Worm (Caenorhabditis elegans) whole organism, L4/young adult: ENCODE results near the gene hacd-1.

Experiments
- W03F9.2 ChIP-seq: fragments of 150-350 bp; optimal IDR thresholded peaks from 2 replicates; lab custom pipeline; 2014; ENCODE audit warnings: missing biosample characterization, missing genetic modification characterization
- dao-5 ChIP-seq: sonication (generic microtip); optimal IDR thresholded peaks from 2 replicates; lab custom pipeline; 2016; ENCODE audit warnings: missing genotype, missing genetic modification characterization, moderate library complexity, missing compliant biosample characterization
- him-1 ChIP-seq: sonication (generic microtip); optimal IDR thresholded peaks from 2 replicates; lab custom pipeline; 2016; ENCODE audit warnings: missing genotype, missing genetic modification reagents, missing genetic modification characterization, missing compliant biosample characterization

Gene hacd-1

DNA sequence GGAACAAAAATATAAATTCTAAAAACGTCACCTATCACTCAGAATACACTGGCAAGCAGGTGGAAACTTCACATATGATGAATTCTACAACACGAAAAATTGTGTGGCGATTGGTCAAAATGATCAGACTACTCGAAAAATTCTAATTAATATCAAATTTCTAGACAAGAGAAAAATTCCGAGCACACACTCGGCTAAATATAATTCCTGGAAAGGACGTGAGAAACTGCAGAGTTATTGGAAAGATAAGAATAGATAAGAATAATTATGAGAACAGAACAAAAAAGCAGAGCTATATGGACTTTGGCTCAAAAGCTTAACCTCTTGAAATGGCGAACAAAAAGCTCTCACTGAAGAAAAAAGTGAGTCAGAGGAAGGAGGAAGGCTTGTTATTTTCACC lies 27.1 kb downstream of the hacd-1 start:
- TF ChIP-seq W03F9.2 (no peak), him-1 (tag; lab: Kevin White, UChicago) (no peak), dao-5 (tag; lab: Kevin White, UChicago) (no peak)

DNA sequence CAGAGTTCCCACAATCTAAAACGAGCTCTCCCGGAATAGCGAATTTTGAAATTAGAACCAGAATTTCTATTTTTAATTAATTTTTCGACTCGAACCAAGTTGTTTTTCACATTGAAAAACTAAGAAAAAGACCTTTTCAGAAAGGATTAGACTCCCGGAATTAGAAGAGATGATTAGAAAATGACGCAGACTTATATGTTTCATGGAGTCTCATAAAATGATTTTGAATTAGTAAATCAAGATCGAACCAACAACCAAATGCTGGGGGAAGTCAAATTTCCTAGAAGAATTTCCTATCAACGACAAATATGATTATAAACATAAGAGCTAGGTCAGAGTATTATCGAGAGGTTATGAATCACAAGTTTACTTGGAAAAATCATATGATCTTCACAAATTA lies 28.5 kb downstream of the hacd-1 start:
- TF ChIP-seq dao-5 (tag; lab: Kevin White, UChicago) (no peak), him-1 (tag; lab: Kevin White, UChicago) (no peak), W03F9.2 (no peak)

DNA sequence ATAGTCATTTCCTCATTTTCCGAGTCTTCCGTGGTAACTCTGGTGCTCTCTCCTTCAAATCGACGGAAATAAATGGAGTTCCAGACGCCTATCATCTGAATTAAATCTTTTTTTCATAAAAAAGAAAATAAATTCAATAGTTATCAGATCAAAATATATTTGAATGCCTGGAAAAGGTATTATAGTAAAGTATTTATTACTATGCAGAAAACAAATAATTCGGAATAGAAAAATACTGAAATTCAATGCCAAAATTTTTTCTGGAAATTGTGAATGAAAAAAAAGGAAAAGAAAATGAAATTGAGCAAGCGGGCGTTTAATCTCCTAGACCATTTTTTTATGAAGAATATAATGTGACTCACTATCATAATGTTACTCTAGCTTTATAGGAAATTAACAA lies 31.3 kb downstream of the hacd-1 start, which contains the start of gene C38C3.6:
TSS of gene C38C3.6 (minus strand) at position 101 of the 400 bp plus-strand sequence.
- TF ChIP-seq W03F9.2, result no peak
- TF ChIP-seq dao-5 (tag; lab: Kevin White, UChicago), result no peak
- no peak for TF ChIP-seq him-1 (tag; lab: Kevin White, UChicago)

DNA sequence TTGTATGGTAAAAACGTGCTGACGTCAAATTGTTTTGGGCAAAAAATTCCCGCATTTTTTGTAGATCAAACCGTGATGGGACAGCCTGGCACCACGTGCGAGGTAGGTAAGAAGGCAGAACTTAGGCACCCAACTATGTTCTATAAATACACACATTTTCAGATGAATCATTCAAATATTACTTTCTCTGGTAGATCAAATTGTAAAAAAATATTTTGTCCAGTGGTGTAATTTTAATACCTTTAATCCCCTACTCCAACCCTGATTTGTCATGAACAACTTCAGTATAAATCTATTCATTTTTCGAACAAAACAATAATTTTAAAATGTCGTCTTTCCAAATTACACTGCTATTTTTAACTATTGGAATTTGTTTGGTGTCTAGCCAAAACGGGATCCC lies 34.3 kb downstream of the hacd-1 start, which contains the start of gene spig-7:
TSS of gene spig-7 (plus strand) at position 301 of the 400 bp plus-strand sequence.
- TF ChIP-seq him-1 (tag; lab: Kevin White, UChicago) (no peak), dao-5 (tag; lab: Kevin White, UChicago) (no peak), W03F9.2 (no peak)

DNA sequence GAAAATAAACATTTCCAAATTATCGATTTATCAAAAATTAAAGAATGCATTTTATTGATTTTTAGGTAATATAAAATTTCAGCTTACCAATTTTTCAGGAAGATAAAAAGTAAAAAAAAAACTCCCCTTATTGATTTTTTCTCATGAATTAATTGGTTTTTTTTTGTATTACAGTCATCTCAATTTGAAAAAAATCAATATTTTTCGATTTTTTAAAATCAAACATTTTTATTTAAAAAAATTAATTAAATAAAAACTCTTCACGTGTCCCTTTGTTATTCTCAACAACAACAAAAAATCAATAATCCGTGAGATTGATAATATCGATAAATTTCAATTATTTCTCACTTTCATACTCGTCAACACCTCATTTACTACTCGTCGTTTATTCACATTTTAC lies 35.2 kb downstream of the hacd-1 start, which contains the start of gene C38C3.3:
TSS of gene C38C3.3 (plus strand) at position 301 of the 400 bp plus-strand sequence.
- TF ChIP-seq him-1 (tag; lab: Kevin White, UChicago) (no peak), dao-5 (tag; lab: Kevin White, UChicago) (no peak), W03F9.2 (no peak)

DNA sequence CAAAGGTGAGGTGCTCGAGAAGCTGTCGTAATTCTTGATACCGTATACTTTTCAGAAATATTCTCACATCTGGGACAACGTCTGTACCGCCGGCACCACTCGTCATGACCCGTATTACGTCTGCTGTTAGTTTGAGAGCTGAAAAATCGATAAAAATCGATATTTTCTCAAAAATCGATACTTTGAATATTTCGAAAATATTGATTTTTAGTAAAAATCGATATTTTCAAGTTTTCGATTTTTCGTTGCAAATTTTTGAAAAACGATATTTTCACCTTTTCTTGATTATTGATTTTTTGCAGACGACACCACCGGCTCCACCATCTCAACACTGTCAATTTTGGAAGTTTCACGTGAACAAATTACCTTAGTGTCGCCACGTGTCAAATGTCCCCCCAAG lies 35.6 kb downstream of the hacd-1 start:
- TF ChIP-seq dao-5 (tag; lab: Kevin White, UChicago), result no peak
- no peak for TF ChIP-seq him-1 (tag; lab: Kevin White, UChicago)
- no peak for TF ChIP-seq W03F9.2

DNA sequence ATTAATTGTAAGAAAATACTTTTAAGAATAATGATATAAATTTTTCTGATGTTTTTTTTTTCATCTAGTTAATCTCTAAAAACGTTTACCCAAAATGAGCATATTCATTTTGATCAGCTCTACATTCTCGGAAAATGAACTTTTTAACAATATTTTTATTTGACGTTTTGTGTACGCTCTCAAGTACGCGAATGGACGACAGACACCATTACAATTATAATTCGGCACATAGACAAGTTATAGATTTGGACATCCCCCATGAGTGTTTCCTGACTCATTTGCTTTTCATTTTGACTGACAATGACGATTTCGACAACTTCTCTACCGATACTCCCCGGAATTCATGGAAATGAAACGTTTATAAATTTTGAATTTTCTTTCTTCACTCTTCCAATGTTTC lies 39.0 kb downstream of the hacd-1 start, which contains the start of gene sru-27:
TSS of gene sru-27 (plus strand) at position 301 of the 400 bp plus-strand sequence.
- no peak for TF ChIP-seq W03F9.2
- TF ChIP-seq dao-5 (tag; lab: Kevin White, UChicago), result no peak
- TF ChIP-seq him-1 (tag; lab: Kevin White, UChicago), result no peak

DNA sequence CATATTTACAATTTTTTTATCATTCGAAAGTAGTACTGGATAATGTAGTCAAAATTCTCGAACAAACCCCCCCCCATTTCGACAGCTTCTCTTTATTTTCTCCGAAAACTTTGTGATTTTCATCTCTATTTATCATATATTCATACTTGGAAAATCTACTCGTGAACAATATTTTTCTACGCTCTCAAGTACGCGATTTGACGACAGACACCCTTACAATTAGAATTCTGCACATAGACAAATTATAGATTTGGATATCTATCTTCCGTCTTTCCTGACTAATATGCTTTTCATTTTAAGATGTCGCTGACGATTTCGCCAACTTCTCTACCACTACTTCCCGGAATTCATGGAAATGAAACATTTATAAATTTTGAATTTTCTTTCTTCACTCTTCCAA lies 45.8 kb downstream of the hacd-1 start, which contains the start of gene sru-28:
TSS of gene sru-28 (plus strand) at position 301 of the 400 bp plus-strand sequence.
- TF ChIP-seq W03F9.2, result no peak
- no peak for TF ChIP-seq him-1 (tag; lab: Kevin White, UChicago)
- TF ChIP-seq dao-5 (tag; lab: Kevin White, UChicago), result no peak
